Worm (Caenorhabditis elegans): Measurements from ENCODE around the gene pxf-1.

ce11 chrIV:10214811-10215210 is 40.7 kb upstream of the pxf-1 start, which contains the start of gene abt-1:
- TF ChIP-seq gei-17 (GFP tag; optimal IDR thresholded peaks at IDR 0.05) (no peak), repo-1 (tag; optimal IDR thresholded peaks at IDR 0.05) (no peak), akir-1 (GFP tag; optimal IDR thresholded peaks at IDR 0.05) (no peak), mel-28 (tag; optimal IDR thresholded peaks at IDR 0.05; ENCODE audit: borderline replicate concordance) (no peak), Y56A3A.18 (GFP tag; IDR thresholded peaks at IDR 0.05) (no peak), sea-2 (GFP tag; IDR thresholded peaks at IDR 0.05) (no peak), madf-8 (GFP tag; conservative IDR thresholded peaks at IDR 0.05) (no peak), snpc-4 (GFP tag; optimal IDR thresholded peaks at IDR 0.05) (no peak), snpc-4 (tag; optimal IDR thresholded peaks at IDR 0.05) (no peak), ztf-26 (tag; optimal IDR thresholded peaks at IDR 0.05) (no peak), F10E7.11 (tag; optimal IDR thresholded peaks at IDR 0.05) (no peak)

All from whole organism, young adult.